Worm (Caenorhabditis elegans) whole organism, young adult: ENCODE results near the gene F02H6.6.
A peak's percentile ranks its signal among the peaks of the same experiment; 100 is the strongest.

Source experiments
- B0035.1 ChIP-seq: sonication (generic microtip); optimal IDR thresholded peaks from 2 replicates; lab custom pipeline; 2016; ENCODE audit warnings: missing genetic modification characterization, mild to moderate bottlenecking, missing compliant biosample characterization, missing genotype, missing genetic modification reagents
- D2030.7 ChIP-seq: fragments of 200-800 bp; sonication (Bioruptor generic); IDR thresholded peaks from 2 replicates; pipeline ENCODE4 v1.3.6; 2022; ENCODE audit warnings: missing genetic modification reagents, missing genetic modification characterization, missing compliant biosample characterization
- F33H1.4 ChIP-seq: fragments of 200-800 bp; sonication (Bioruptor generic); IDR thresholded peaks from 2 replicates; pipeline ENCODE4 v1.3.6; 2022; ENCODE audit warnings: missing genetic modification reagents, missing genetic modification characterization, missing compliant biosample characterization
- F39B2.1 ChIP-seq: fragments of 200-800 bp; sonication (Bioruptor generic); IDR thresholded peaks from 2 replicates; pipeline ENCODE4 v1.3.6; 2022; ENCODE audit warnings: missing genetic modification reagents, missing genetic modification characterization, missing compliant biosample characterization
- Y95B8A.8 ChIP-seq: fragments of 200-800 bp; sonication (Bioruptor generic); IDR thresholded peaks from 2 replicates; pipeline ENCODE4 v1.3.6; 2022; ENCODE audit warnings: missing genetic modification reagents, missing genetic modification characterization, missing compliant biosample characterization
- atf-7 ChIP-seq: sonication (generic microtip); optimal IDR thresholded peaks from 2 replicates; lab custom pipeline; 2017; ENCODE audit warnings: mild to moderate bottlenecking, missing genetic modification characterization, missing compliant biosample characterization
- attf-3 ChIP-seq: fragments of 200-800 bp; sonication (Bioruptor generic); conservative IDR thresholded peaks from 2 replicates; pipeline ENCODE4 v1.3.6; 2022; ENCODE audit warnings: missing genetic modification reagents, missing genetic modification characterization, missing compliant biosample characterization
- ceh-91 ChIP-seq: fragments of 200-800 bp; sonication (Bioruptor generic); IDR thresholded peaks from 2 replicates; pipeline ENCODE4 v1.3.6; 2022; ENCODE audit warnings: missing genetic modification reagents, missing genetic modification characterization, missing compliant biosample characterization
- egl-18 ChIP-seq: fragments of 200-800 bp; sonication (Bioruptor generic); IDR thresholded peaks from 2 replicates; pipeline ENCODE4 v1.3.6; 2022; ENCODE audit warnings: missing genetic modification reagents, missing genetic modification characterization, missing compliant biosample characterization
- egl-44 ChIP-seq: fragments of 200-800 bp; sonication (Bioruptor generic); IDR thresholded peaks from 2 replicates; pipeline ENCODE4 v1.3.6; 2022; ENCODE audit warnings: missing genetic modification reagents, missing genetic modification characterization, missing compliant biosample characterization
- hlh-12 ChIP-seq: sonication (generic microtip); optimal IDR thresholded peaks from 2 replicates; lab custom pipeline; 2016; ENCODE audit warnings: missing genetic modification characterization, missing compliant biosample characterization
- hlh-26 ChIP-seq: fragments of 200-800 bp; sonication (Bioruptor generic); conservative IDR thresholded peaks from 2 replicates; pipeline ENCODE4 v1.3.6; 2022; ENCODE audit warnings: missing genetic modification reagents, missing genetic modification characterization, missing compliant biosample characterization
- hrde-1 ChIP-seq: sonication (generic microtip); optimal IDR thresholded peaks from 2 replicates; lab custom pipeline; 2016; ENCODE audit warnings: missing genetic modification characterization, mild to moderate bottlenecking, missing compliant biosample characterization, moderate library complexity, missing genotype, missing genetic modification reagents, borderline replicate concordance
- hsf-1 ChIP-seq: fragments of 200-800 bp; sonication (Bioruptor generic); IDR thresholded peaks from 2 replicates; pipeline ENCODE4 v1.3.6; 2022; ENCODE audit warnings: missing genetic modification reagents, missing genetic modification characterization, missing compliant biosample characterization
- lag-1 ChIP-seq: fragments of 200-800 bp; sonication (Bioruptor generic); IDR thresholded peaks from 2 replicates; pipeline ENCODE4 v1.3.6; 2022; ENCODE audit warnings: missing genetic modification reagents, missing genetic modification characterization, missing compliant biosample characterization
- lin-40 ChIP-seq: sonication (generic microtip); optimal IDR thresholded peaks from 2 replicates; lab custom pipeline; 2016; ENCODE audit warnings: missing genetic modification characterization, mild to moderate bottlenecking, missing compliant biosample characterization, missing genotype, missing genetic modification reagents
- madf-8 ChIP-seq: fragments of 200-800 bp; sonication (Bioruptor generic); conservative IDR thresholded peaks from 2 replicates; pipeline ENCODE4 v1.3.6; 2022; ENCODE audit warnings: missing genetic modification reagents, missing genetic modification characterization, missing compliant biosample characterization
- nhr-179 ChIP-seq: sonication (generic microtip); optimal IDR thresholded peaks from 2 replicates; lab custom pipeline; 2016; ENCODE audit warnings: mild to moderate bottlenecking, missing genetic modification characterization, missing compliant biosample characterization
- pha-4 ChIP-seq: fragments of 150-350 bp; sonication (generic microtip); optimal IDR thresholded peaks from 2 replicates; lab custom pipeline; 2014; ENCODE audit warnings: missing biosample characterization, missing genetic modification reagents, missing genetic modification characterization
- rcor-1 ChIP-seq: fragments of 200-800 bp; sonication (Bioruptor generic); IDR thresholded peaks from 2 replicates; pipeline ENCODE4 v1.3.6; 2022; ENCODE audit warnings: missing genetic modification reagents, missing genetic modification characterization, missing compliant biosample characterization
- rpc-1 ChIP-seq, 2 experiments: fragments of 150-350 bp in 1 of 2; sonication (generic microtip) in 1 of 2; optimal IDR thresholded peaks; 2 replicates each; lab custom pipeline; 2014 to 2018; ENCODE audit warnings: missing biosample characterization in 1 of 2, missing genetic modification characterization in 1 of 2, missing genetic modification reagents in 1 of 2, missing genotype in 1 of 2
- snpc-1.3 ChIP-seq: sonication (generic microtip); optimal IDR thresholded peaks from 2 replicates; lab custom pipeline; 2017; ENCODE audit warnings: missing genetic modification characterization, mild to moderate bottlenecking, missing compliant biosample characterization, antibody characterized with exemption, moderate library complexity, missing genotype, missing genetic modification reagents; ENCODE audit not compliant: insufficient read depth
- snpc-4 ChIP-seq, 5 experiments: fragments of 150-350 bp in 1 of 5; sonication (generic microtip) in 4 of 5; optimal IDR thresholded peaks; 2 replicates each; lab custom pipeline; 2014 to 2018; ENCODE audit warnings: missing genetic modification characterization in 5 of 5, missing biosample characterization in 3 of 5, antibody characterized with exemption in 2 of 5, mild to moderate bottlenecking in 2 of 5, missing compliant biosample characterization in 2 of 5, missing genotype in 2 of 5, moderate library complexity in 2 of 5, missing genetic modification reagents in 1 of 5
- unc-62 ChIP-seq: fragments of 150-350 bp; optimal IDR thresholded peaks from 2 replicates; lab custom pipeline; 2014; ENCODE audit warnings: missing biosample characterization, missing genetic modification reagents, missing genetic modification characterization
- zim-3 ChIP-seq: sonication (generic microtip); optimal IDR thresholded peaks from 2 replicates; lab custom pipeline; 2017; ENCODE audit warnings: mild to moderate bottlenecking, missing genetic modification characterization, moderate library complexity, missing compliant biosample characterization
- ztf-22 ChIP-seq: fragments of 200-800 bp; sonication (Bioruptor generic); optimal IDR thresholded peaks from 2 replicates; lab custom pipeline; 2018; ENCODE audit warnings: mild to moderate bottlenecking, missing genetic modification characterization, moderate library complexity, missing compliant biosample characterization
- ztf-6 ChIP-seq: fragments of 200-800 bp; sonication (Bioruptor generic); IDR thresholded peaks from 2 replicates; pipeline ENCODE4 v1.3.6; 2022; ENCODE audit warnings: missing genetic modification reagents, missing genetic modification characterization, missing compliant biosample characterization

F02H6.6 gene

DNA sequence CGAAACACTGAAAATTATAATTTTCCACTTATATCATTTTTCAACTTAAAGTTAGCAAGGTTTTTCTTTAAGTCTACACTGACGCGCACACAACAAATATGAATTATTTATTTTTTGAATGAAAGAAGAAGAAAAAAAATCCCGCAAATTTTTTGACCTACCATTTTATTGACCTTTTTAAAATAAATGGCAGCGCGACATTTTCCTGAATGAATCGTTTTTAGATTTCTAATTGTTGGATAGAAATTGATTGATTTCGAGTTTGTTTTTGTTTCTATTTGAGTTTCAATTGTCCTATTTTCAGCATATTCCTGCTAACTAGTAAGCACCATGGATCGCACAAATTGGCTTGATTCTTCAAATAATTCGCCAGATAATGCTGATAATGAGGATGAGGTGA is 37.5 kb downstream of the F02H6.6 start, which contains the start of gene K01G12.3 (continued):
- TF ChIP-seq snpc-1.3 (tag; lab: Kevin White, UChicago) (no peak), hlh-26 (GFP tag; lab: Robert Waterston, UW) (no peak), hrde-1 (tag; lab: Kevin White, UChicago) (no peak)

DNA sequence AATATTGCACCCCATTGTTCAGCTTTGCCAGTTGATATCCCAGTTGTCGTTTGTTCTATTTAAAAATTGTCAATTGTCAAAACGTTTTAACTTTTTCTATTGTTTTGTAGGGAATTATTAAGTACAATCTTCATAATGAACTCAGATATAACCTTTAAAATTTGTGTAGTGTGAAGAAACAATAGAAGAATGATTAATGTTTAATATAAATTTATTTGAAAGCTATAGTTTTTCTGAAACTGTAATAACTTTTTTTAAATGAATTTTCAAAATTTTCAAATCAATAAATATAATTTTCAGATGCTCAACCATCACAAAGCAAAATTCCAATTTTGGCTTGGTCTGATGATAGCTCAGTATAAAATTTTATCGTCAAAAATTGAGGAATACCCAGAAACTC is 38.8 kb downstream of the F02H6.6 start, which contains the start of gene K01G12.22:
Gene K01G12.22, plus strand, starts transcription at position 301 of the 400 bp plus-strand sequence.
- TF ChIP-seq rcor-1 (no peak), atf-7 (no peak), lin-40 (tag; lab: Kevin White, UChicago) (no peak), D2030.7 (GFP tag; lab: Robert Waterston, UW) (no peak), attf-3 (GFP tag; lab: Robert Waterston, UW) (no peak), lag-1 (GFP tag; lab: Robert Waterston, UW) (no peak), ceh-91 (GFP tag; lab: Robert Waterston, UW) (no peak), F39B2.1 (GFP tag; lab: Robert Waterston, UW) (no peak), egl-44 (GFP tag; lab: Robert Waterston, UW) (no peak), nhr-179 (tag; lab: Kevin White, UChicago) (no peak), ztf-6 (GFP tag; lab: Robert Waterston, UW) (no peak), egl-18 (GFP tag; lab: Robert Waterston, UW) (no peak)

DNA sequence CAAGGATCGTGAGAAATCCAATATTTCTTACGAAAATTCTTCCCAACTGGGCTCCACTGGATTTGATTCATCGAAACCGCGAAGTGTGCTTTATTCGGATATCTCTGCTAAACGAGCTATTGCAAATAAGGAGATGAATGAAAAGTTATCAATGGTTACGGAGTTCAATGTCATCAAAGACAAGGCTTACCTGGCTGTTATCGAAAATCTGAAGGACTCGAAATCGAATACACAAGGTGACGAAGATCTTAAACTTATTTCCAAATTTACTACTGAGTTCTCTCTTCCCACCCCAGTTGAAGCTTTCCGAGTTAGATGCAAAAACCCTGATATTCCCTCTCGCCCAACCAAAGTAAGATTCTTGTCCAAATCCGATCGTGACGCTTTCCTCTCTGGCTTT is 44.4 kb downstream of the F02H6.6 start:
- TF ChIP-seq zim-3 (tag; lab: Kevin White, UChicago) (no peak), hlh-12 (tag; lab: Kevin White, UChicago) (no peak), ztf-22 (GFP tag; lab: Kevin White, UChicago) (no peak), rpc-1 (optimal IDR thresholded peaks at IDR 0.05; lab: Kevin White, UChicago) (no peak), rpc-1 (tag; optimal IDR thresholded peaks at IDR 0.05; lab: Kevin White, UChicago) (no peak), ceh-91 (GFP tag; lab: Robert Waterston, UW) (no peak), madf-8 (GFP tag; lab: Robert Waterston, UW) (no peak), Y95B8A.8 (GFP tag; lab: Robert Waterston, UW) (no peak), pha-4 (tag; lab: Kevin White, UChicago) (no peak), unc-62 (no peak), attf-3 (GFP tag; lab: Robert Waterston, UW) (no peak)

DNA sequence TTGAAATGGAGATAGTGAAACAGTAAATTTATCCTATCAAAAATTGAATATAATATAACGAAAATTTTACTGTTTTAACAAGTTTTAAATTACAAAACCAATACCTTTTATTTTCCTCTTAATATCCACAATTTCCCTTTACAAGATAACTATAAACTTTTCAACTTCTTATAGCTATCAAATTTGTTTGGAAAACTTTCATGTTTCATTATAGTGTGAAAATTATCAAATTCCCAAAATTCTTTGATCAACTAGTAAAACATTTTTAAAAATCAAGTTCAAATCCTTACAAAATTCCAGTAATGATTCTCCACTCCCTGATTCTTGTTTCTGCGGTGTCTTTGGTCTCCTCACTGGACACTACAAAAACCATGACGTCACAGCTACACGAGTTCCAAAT is 48.6 kb downstream of the F02H6.6 start, which contains the start of gene R05A10.1:
Gene R05A10.1, plus strand, starts transcription at position 301 of the 400 bp plus-strand sequence.
- TF ChIP-seq B0035.1 (tag; lab: Kevin White, UChicago) (no peak), hsf-1 (GFP tag; lab: Robert Waterston, UW) (no peak), F33H1.4 (no peak), ztf-22 (GFP tag; lab: Kevin White, UChicago) (no peak), snpc-4 (GFP tag; optimal IDR thresholded peaks at IDR 0.05; lab: Kevin White, UChicago) (peak; percentile 30), snpc-4 (tag; optimal IDR thresholded peaks at IDR 0.05; lab: Kevin White, UChicago) (no peak)
